Fruit fly (Drosophila melanogaster) whole organism, prepupa: ENCODE results near the gene gry.

Experiments
- CG11902 ChIP-seq: fragments of 200-800 bp; sonication (Bioruptor generic); optimal IDR thresholded peaks from 3 replicates; lab custom pipeline; 2016; ENCODE audit warnings: missing biosample characterization, missing genetic modification characterization
- CG3919 ChIP-seq: fragments of 200-800 bp; sonication (Bioruptor generic); optimal IDR thresholded peaks from 3 replicates; lab custom pipeline; 2016; ENCODE audit warnings: missing biosample characterization, missing genetic modification characterization
- CG6854 ChIP-seq: fragments of 200-800 bp; sonication (Bioruptor generic); optimal IDR thresholded peaks from 2 replicates; lab custom pipeline; 2017; ENCODE audit warnings: missing biosample characterization, mild to moderate bottlenecking, missing genetic modification characterization
- Eip78C ChIP-seq: fragments of 200-800 bp; sonication (Bioruptor generic); peaks from one replicate; lab custom pipeline; 2016; ENCODE audit warnings: missing biosample characterization, missing genetic modification characterization
- Hr38 ChIP-seq: sonication (Bioruptor generic); optimal IDR thresholded peaks from 2 replicates; lab custom pipeline; 2016; ENCODE audit warnings: missing biosample characterization, missing genetic modification characterization
- Sox102F ChIP-seq: fragments of 200-800 bp; sonication (Bioruptor generic); optimal IDR thresholded peaks from 2 replicates; lab custom pipeline; 2016; ENCODE audit warnings: missing biosample characterization, mild to moderate bottlenecking, missing genetic modification characterization
- fd85E ChIP-seq: fragments of 200-800 bp; sonication (Bioruptor generic); optimal IDR thresholded peaks from 3 replicates; lab custom pipeline; 2016; ENCODE audit warnings: missing biosample characterization, missing genetic modification characterization
- vri ChIP-seq: fragments of 200-800 bp; sonication (Bioruptor generic); optimal IDR thresholded peaks from 3 replicates; lab custom pipeline; 2016; ENCODE audit warnings: missing biosample characterization, mild to moderate bottlenecking, missing genetic modification characterization

DNA sequence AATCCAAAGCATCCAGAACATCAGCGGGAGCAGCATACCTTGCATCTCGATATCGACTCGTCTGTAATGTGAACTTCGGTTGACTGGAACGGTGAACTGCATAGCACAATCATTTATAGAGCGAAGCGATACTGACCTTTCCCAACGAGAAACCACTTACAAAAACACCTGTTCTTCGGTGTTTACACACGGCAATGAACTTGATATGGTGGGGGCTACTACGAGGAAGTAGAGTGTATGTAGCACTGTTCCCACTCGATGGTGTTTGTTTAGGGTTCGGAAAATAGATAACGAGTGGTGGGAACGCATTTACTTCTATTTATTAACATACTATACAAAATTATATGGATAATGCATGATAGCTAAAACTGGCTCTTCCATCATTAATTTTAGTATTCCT lies 10.0 kb downstream of the gry start, which contains the start of the genes CG32269 and CG32270:
- TF ChIP-seq Eip78C (GFP tag; lab: Kevin White, UChicago), result no peak
- TF ChIP-seq CG3919 (GFP tag; lab: Kevin White, UChicago), result no peak
- no peak for TF ChIP-seq CG6854 (GFP tag; lab: Kevin White, UChicago)
- TF ChIP-seq Sox102F (GFP tag; lab: Kevin White, UChicago), result no peak
- TF ChIP-seq CG11902 (GFP tag; lab: Kevin White, UChicago), result no peak
- TF ChIP-seq Hr38 (GFP tag; lab: Kevin White, UChicago), result no peak
- no peak for TF ChIP-seq vri
- TF ChIP-seq fd85E (GFP tag; lab: Kevin White, UChicago), result no peak
